Fruit fly (Drosophila melanogaster): ENCODE results near the gene CG46462.

Gene CG46462

DNA sequence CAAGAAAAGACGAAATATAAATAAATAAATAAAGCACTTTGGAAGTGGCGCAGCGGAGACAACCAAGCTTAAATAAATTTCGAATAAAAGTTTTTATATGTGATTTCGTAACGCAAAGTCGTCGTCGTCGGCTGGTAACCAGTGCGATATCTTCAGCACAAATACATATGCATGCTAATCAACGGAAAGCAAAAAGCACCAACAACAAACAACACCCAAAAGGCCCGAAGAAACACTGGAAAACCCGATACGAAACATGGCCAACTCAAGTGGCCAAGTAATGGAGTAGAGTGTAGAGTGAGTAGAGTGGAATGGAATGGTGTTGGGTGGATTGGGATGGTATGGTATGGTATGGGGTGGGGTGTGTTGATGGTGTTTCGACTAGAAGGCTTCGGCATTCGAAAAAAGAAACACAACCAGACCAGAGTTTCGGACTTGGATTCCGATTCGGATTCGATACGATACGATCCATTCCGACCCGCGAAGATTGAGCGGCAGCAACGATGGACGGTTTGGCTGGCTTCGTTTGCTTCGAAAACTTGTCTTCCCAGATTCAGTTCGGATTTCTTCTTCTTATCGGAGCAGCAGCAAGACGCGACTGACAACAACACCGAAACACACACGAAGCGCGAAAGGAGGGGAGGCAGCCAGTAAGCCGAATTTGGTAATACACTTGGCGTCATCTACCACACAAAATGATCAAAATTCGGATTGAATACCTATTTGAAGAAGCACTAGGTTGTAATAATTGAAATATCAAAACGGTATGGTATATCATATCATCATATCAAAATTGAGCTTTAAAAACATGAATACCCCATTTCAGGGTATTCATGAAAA, 28.7 kb upstream of the CG46462 start:
- no peak for TF ChIP-seq dl (GFP tag; optimal IDR thresholded peaks at IDR 0.05; ENCODE audit: insufficient read depth in 1 of 2, partially characterized antibody in 2 of 2)
- peak; percentile 90 for TF ChIP-seq Vsx2 (GFP tag; optimal IDR thresholded peaks at IDR 0.05; ENCODE audit: partially characterized antibody)
- peak; percentile 7 for TF ChIP-seq CG9705 (GFP tag; optimal IDR thresholded peaks at IDR 0.05)
- peak; percentile 64 for TF ChIP-seq Hr83 (GFP tag; optimal IDR thresholded peaks at IDR 0.05; ENCODE audit: poor library complexity, severe bottlenecking)
- TF ChIP-seq pan (optimal IDR thresholded peaks at IDR 0.05), result no peak
- TF ChIP-seq jim (GFP tag; optimal IDR thresholded peaks at IDR 0.05), result peak; percentile 22
- TF ChIP-seq GATAd (GFP tag; optimal IDR thresholded peaks at IDR 0.05), result no peak
- peak; percentile 97 for TF ChIP-seq fru (GFP tag; optimal IDR thresholded peaks at IDR 0.05)
- TF ChIP-seq sage (GFP tag; optimal IDR thresholded peaks at IDR 0.05), result peak; percentile 98
- TF ChIP-seq rgr (GFP tag; optimal IDR thresholded peaks at IDR 0.05), result peak; percentile 99
- TF ChIP-seq Hnf4 (GFP tag; optimal IDR thresholded peaks at IDR 0.05), result peak; percentile 98
- TF ChIP-seq dsf (GFP tag; optimal IDR thresholded peaks at IDR 0.05; ENCODE audit: borderline replicate concordance), result peak; percentile 87
- TF ChIP-seq OdsH (GFP tag; optimal IDR thresholded peaks at IDR 0.05), result peak; percentile 99
- peak; percentile 99 for TF ChIP-seq br (GFP tag; optimal IDR thresholded peaks at IDR 0.05)
- peak; percentile 65 for TF ChIP-seq CrebA (GFP tag; optimal IDR thresholded peaks at IDR 0.05; ENCODE audit: borderline replicate concordance)
- TF ChIP-seq Jra (GFP tag; optimal IDR thresholded peaks at IDR 0.05), result peak; percentile 90
- TF ChIP-seq Dfd (GFP tag; optimal IDR thresholded peaks at IDR 0.05), result no peak
- peak; percentile 5 for TF ChIP-seq Dif (GFP tag; optimal IDR thresholded peaks at IDR 0.05; ENCODE audit: partially characterized antibody)
- TF ChIP-seq Abd-B (GFP tag; optimal IDR thresholded peaks at IDR 0.05), result no peak
- no peak for TF ChIP-seq lola (GFP tag; optimal IDR thresholded peaks at IDR 0.05)
- no peak for TF ChIP-seq Hr78 (GFP tag; optimal IDR thresholded peaks at IDR 0.05)
- peak; percentile 91 for TF ChIP-seq brk (GFP tag; optimal IDR thresholded peaks at IDR 0.05)
- TF ChIP-seq tai (GFP tag; optimal IDR thresholded peaks at IDR 0.05), result peak; percentile 95
- TF ChIP-seq woc (GFP tag; optimal IDR thresholded peaks at IDR 0.05), result peak; percentile 99
- TF ChIP-seq foxo (GFP tag; optimal IDR thresholded peaks at IDR 0.05), result peak; percentile 93 to 98
- TF ChIP-seq HLH106 (tag; optimal IDR thresholded peaks at IDR 0.05), result peak; percentile 96
- peak; percentile 98 for TF ChIP-seq Sp1 (GFP tag; optimal IDR thresholded peaks at IDR 0.05)
- no peak for TF ChIP-seq N (GFP tag; optimal IDR thresholded peaks at IDR 0.05)
- TF ChIP-seq Myc (optimal IDR thresholded peaks at IDR 0.05), result no peak
- TF ChIP-seq Mio (GFP tag; optimal IDR thresholded peaks at IDR 0.05), result peak; percentile 87
- peak; percentile 82 for TF ChIP-seq dmrt93B (GFP tag; optimal IDR thresholded peaks at IDR 0.05)
- peak; percentile 98 for TF ChIP-seq CG32264 (GFP tag; optimal IDR thresholded peaks at IDR 0.05)
- peak; percentile 99 for TF ChIP-seq ey (GFP tag; optimal IDR thresholded peaks at IDR 0.05)
- no peak for TF ChIP-seq usp (GFP tag; optimal IDR thresholded peaks at IDR 0.05)
- peak; percentile 92 for TF ChIP-seq sv (GFP tag; optimal IDR thresholded peaks at IDR 0.05)
- peak; percentile 96 for TF ChIP-seq Rel (GFP tag; optimal IDR thresholded peaks at IDR 0.05)
- peak; percentile 73 for TF ChIP-seq Rel (tag; optimal IDR thresholded peaks at IDR 0.05)
- peak; percentile 99 for TF ChIP-seq h (GFP tag; optimal IDR thresholded peaks at IDR 0.05)
- peak; percentile 98 for TF ChIP-seq psq (GFP tag; optimal IDR thresholded peaks at IDR 0.05)

DNA sequence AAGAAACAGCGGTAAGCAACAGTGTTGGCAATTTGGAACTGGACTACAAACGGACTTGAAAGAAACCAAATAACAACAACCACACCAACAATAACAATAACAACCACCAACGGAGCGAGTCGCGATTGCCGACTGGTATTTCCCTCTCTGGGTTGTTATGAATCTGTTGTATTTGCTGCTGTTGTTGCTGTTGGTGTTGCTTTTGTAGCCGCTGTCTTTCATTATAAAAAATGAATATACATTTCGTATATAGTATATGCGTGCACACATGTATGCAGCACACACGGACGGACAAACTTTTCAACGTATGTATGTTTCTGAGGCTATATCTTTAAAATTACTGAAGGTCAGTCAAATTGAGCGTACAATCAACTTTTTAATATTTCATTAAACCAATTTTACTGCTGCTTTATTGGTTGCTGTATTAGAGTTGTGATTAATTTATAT, 28.1 kb upstream of the CG46462 start:
- peak; percentile 49 for TF ChIP-seq psq (GFP tag; optimal IDR thresholded peaks at IDR 0.05)
- TF ChIP-seq usp (GFP tag; optimal IDR thresholded peaks at IDR 0.05), result no peak
- TF ChIP-seq sv (GFP tag; optimal IDR thresholded peaks at IDR 0.05), result peak; percentile 46
- no peak for TF ChIP-seq tai (GFP tag; optimal IDR thresholded peaks at IDR 0.05)
- TF ChIP-seq rgr (GFP tag; optimal IDR thresholded peaks at IDR 0.05), result no peak
- TF ChIP-seq Dif (GFP tag; optimal IDR thresholded peaks at IDR 0.05; ENCODE audit: partially characterized antibody), result peak; percentile 8
- peak; percentile 35 for TF ChIP-seq woc (GFP tag; optimal IDR thresholded peaks at IDR 0.05)
- no peak for TF ChIP-seq lola (GFP tag; optimal IDR thresholded peaks at IDR 0.05)
- TF ChIP-seq Rel (GFP tag; optimal IDR thresholded peaks at IDR 0.05), result no peak
- peak; percentile 94 for TF ChIP-seq Rel (tag; optimal IDR thresholded peaks at IDR 0.05)
- no peak for TF ChIP-seq Myc (optimal IDR thresholded peaks at IDR 0.05)
- peak; percentile 20 to 22 for TF ChIP-seq dl (GFP tag; optimal IDR thresholded peaks at IDR 0.05; ENCODE audit: insufficient read depth in 1 of 2, partially characterized antibody in 2 of 2)
- peak; percentile 25 for TF ChIP-seq CrebA (GFP tag; optimal IDR thresholded peaks at IDR 0.05; ENCODE audit: borderline replicate concordance)
- peak; percentile 9 for TF ChIP-seq sage (GFP tag; optimal IDR thresholded peaks at IDR 0.05)
